Fruit fly (Drosophila melanogaster): ENCODE measurements around the gene ppan.

The ppan gene

dm6 chr3R:21116057-21116456 is at the start of gene ppan (continued):
- TF ChIP-seq mam (GFP tag; optimal IDR thresholded peaks at IDR 0.05), result no peak
- no peak for TF ChIP-seq pum (GFP tag; optimal IDR thresholded peaks at IDR 0.05)
- peak; percentile 16 for TF ChIP-seq CG4617 (GFP tag; optimal IDR thresholded peaks at IDR 0.05; ENCODE audit: borderline replicate concordance)
- no peak for TF ChIP-seq CG16779 (GFP tag; IDR thresholded peaks at IDR 0.05)
- TF ChIP-seq CG6654 (GFP tag; optimal IDR thresholded peaks at IDR 0.05), result no peak
- no peak for TF ChIP-seq CG9932 (GFP tag; IDR thresholded peaks at IDR 0.05)
- TF ChIP-seq zen2 (GFP tag; IDR thresholded peaks at IDR 0.05; ENCODE audit: partially characterized antibody), result no peak
- no peak for TF ChIP-seq CG3995 (GFP tag; optimal IDR thresholded peaks at IDR 0.05)
- TF ChIP-seq ewg (GFP tag; optimal IDR thresholded peaks at IDR 0.05), result no peak
- TF ChIP-seq CG6254 (GFP tag; optimal IDR thresholded peaks at IDR 0.05), result no peak
- no peak for TF ChIP-seq CG12219 (GFP tag; optimal IDR thresholded peaks at IDR 0.05)
- no peak for TF ChIP-seq maf-S (GFP tag; optimal IDR thresholded peaks at IDR 0.05)
- TF ChIP-seq oc (tag; optimal IDR thresholded peaks at IDR 0.05), result no peak
- TF ChIP-seq CG9609 (GFP tag; optimal IDR thresholded peaks at IDR 0.05), result no peak
- no peak for TF ChIP-seq CG17802 (tag; optimal IDR thresholded peaks at IDR 0.05)
- no peak for TF ChIP-seq CG12391 (tag; optimal IDR thresholded peaks at IDR 0.05)
- TF ChIP-seq kay (GFP tag; optimal IDR thresholded peaks at IDR 0.05), result no peak
- TF ChIP-seq gro (GFP tag; optimal IDR thresholded peaks at IDR 0.05), result no peak
- no peak for TF ChIP-seq Poxn (GFP tag; IDR thresholded peaks at IDR 0.05)
- no peak for TF ChIP-seq CG18011 (GFP tag; optimal IDR thresholded peaks at IDR 0.05)
- no peak for TF ChIP-seq Hey (tag; optimal IDR thresholded peaks at IDR 0.05)
- no peak for TF ChIP-seq CG1602 (GFP tag; optimal IDR thresholded peaks at IDR 0.05)
- no peak for TF ChIP-seq Camta (GFP tag; optimal IDR thresholded peaks at IDR 0.05)
- no peak for TF ChIP-seq CG5245 (GFP tag; optimal IDR thresholded peaks at IDR 0.05)
- no peak for TF ChIP-seq tio (GFP tag; optimal IDR thresholded peaks at IDR 0.05)
- TF ChIP-seq shn (GFP tag; optimal IDR thresholded peaks at IDR 0.05), result no peak
- TF ChIP-seq Hand (GFP tag; optimal IDR thresholded peaks at IDR 0.05), result no peak
- no peak for TF ChIP-seq cato (GFP tag; optimal IDR thresholded peaks at IDR 0.05; ENCODE audit: borderline replicate concordance)
- TF ChIP-seq klu (GFP tag; IDR thresholded peaks at IDR 0.05), result no peak
- TF ChIP-seq h (optimal IDR thresholded peaks at IDR 0.05), result no peak
- no peak for TF ChIP-seq hbn (GFP tag; IDR thresholded peaks at IDR 0.05; ENCODE audit: partially characterized antibody)
- TF ChIP-seq luna (GFP tag; optimal IDR thresholded peaks at IDR 0.05), result no peak
- TF ChIP-seq CG11560 (tag; IDR thresholded peaks at IDR 0.05), result no peak
- no peak for TF ChIP-seq Dip2 (GFP tag; IDR thresholded peaks at IDR 0.05)
- TF ChIP-seq ERR (GFP tag; optimal IDR thresholded peaks at IDR 0.05), result no peak
- no peak for TF ChIP-seq Hsf (GFP tag; optimal IDR thresholded peaks at IDR 0.05)
- no peak for TF ChIP-seq nmo (GFP tag; optimal IDR thresholded peaks at IDR 0.05)
- TF ChIP-seq Doc2 (GFP tag; IDR thresholded peaks at IDR 0.05), result no peak
- no peak for TF ChIP-seq nau (GFP tag; optimal IDR thresholded peaks at IDR 0.05)
- no peak for TF ChIP-seq CG14965 (GFP tag; optimal IDR thresholded peaks at IDR 0.05; ENCODE audit: borderline replicate concordance)
- no peak for TF ChIP-seq dmrt99B (tag; optimal IDR thresholded peaks at IDR 0.05)
- no peak for TF ChIP-seq CG11695 (GFP tag; IDR thresholded peaks at IDR 0.05)
- TF ChIP-seq Deaf1 (tag; optimal IDR thresholded peaks at IDR 0.05), result no peak
- TF ChIP-seq Rx (GFP tag; IDR thresholded peaks at IDR 0.05), result no peak
- TF ChIP-seq Hr3 (GFP tag; optimal IDR thresholded peaks at IDR 0.05), result no peak
- TF ChIP-seq ham (GFP tag; IDR thresholded peaks at IDR 0.05), result no peak
- TF ChIP-seq CG6683 (GFP tag; optimal IDR thresholded peaks at IDR 0.05), result no peak
- no peak for TF ChIP-seq CG2678 (tag; optimal IDR thresholded peaks at IDR 0.05)
- peak; percentile 39 for TF ChIP-seq BEAF-32 (GFP tag; optimal IDR thresholded peaks at IDR 0.05)
- TF ChIP-seq tin (GFP tag; optimal IDR thresholded peaks at IDR 0.05), result no peak
- no peak for TF ChIP-seq fd102C (GFP tag; optimal IDR thresholded peaks at IDR 0.05)
- TF ChIP-seq CG11093 (GFP tag; IDR thresholded peaks at IDR 0.05), result no peak
